Fruit fly (Drosophila melanogaster) Kc167 (cell line): Measurements from ENCODE around the gene CG32985.

Source experiments
- Myc ChIP-seq: fragments of >200 bp; optimal IDR thresholded peaks from 2 replicates; lab custom pipeline; 2017; ENCODE audit warnings: missing external identifiers
- Sin3A ChIP-seq: fragments of >200 bp; optimal IDR thresholded peaks from 2 replicates; lab custom pipeline; 2018; ENCODE audit warnings: missing external identifiers
- h ChIP-seq: fragments of >200 bp; optimal IDR thresholded peaks from 3 replicates; lab custom pipeline; 2018; ENCODE audit warnings: missing external identifiers
- insv ChIP-seq: fragments of >200 bp; optimal IDR thresholded peaks from 3 replicates; lab custom pipeline; 2018; ENCODE audit warnings: missing external identifiers
- psq ChIP-seq: fragments of >200 bp; optimal IDR thresholded peaks from 2 replicates; lab custom pipeline; 2017; ENCODE audit warnings: missing external identifiers
- ttk ChIP-seq: sonication (Bioruptor generic); optimal IDR thresholded peaks from 2 replicates; lab custom pipeline; 2017; ENCODE audit warnings: missing external identifiers

Gene CG32985

DNA sequence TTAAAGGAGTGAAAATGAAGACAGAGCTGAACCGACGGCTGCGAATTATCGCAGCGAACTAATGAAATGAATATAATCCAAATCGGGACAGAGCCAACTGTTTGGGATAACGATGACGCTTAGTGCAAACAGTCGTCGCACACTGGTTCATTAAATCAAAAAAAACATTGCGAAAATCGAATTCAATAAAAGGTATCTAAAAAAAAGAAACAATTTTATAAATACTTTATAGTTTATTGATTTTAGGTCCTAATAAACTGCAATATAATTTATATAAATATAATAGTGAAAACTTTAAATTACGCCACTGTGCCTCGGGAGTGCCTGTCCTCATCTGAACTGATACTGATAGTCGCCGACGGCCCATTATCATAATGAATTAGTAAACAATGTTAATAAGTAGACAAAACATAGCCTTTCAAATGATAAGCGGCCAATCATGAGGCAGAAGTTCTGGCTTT lies 3.3 kb upstream of the CG32985 start, which contains the start of gene CG31886:
TSS of gene CG31886 (minus strand) at position 51 of the 461 bp plus-strand sequence.
- TF ChIP-seq Myc (lab: Kevin White, UChicago) (no peak), insv (no peak), h (lab: Kevin White, UChicago) (no peak), psq (lab: Kevin White, UChicago) (no peak), Sin3A (no peak), ttk (lab: Kevin White, UChicago) (no peak)

DNA sequence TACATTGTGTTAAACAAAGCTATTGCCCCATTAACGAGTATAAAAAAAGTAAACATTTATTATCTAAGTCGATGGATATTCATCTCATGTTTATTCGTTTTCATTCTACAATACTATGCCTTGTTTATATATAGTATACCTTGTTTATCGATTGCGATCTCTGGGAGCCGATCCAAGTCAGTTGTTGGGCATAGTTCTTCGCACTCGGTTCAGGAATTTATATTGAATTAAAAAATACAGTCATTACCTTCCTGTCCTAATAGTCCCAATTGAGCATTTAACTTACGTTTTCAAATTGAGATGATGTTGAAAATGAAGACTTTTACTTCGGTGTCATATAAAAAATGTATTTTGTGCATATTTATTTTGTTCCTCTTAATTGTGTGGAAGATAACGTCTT lies 2.3 kb downstream of the CG32985 start, which contains the start of gene CG32984:
TSS of gene CG32984 (plus strand) at position 301 of the 400 bp plus-strand sequence.
- TF ChIP-seq psq (lab: Kevin White, UChicago) (no peak), ttk (lab: Kevin White, UChicago) (no peak), insv (no peak), Sin3A (no peak), h (lab: Kevin White, UChicago) (no peak), Myc (lab: Kevin White, UChicago) (no peak)

DNA sequence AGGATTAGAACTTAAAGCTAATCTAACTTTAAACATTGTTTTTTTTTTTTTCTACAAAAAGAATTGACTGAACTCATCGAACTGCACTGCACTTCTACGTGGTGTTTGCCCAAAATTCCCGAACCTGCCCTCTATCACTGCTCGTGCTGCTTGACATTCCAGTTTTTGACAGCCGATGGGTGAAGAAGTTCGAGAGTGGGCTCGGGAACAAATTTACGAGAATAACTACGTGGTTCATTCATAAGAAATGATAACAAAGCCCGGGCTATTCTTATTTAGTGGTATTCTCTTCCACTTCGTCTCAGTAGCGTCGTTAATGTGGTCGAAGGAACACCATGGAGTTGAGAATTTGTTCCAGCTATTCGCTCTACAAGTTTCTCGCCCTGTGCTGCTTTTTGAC lies 4.9 kb downstream of the CG32985 start, which contains the start of gene CG18088:
TSS of gene CG18088 (plus strand) at position 301 of the 400 bp plus-strand sequence.
- TF ChIP-seq Sin3A (no peak), h (lab: Kevin White, UChicago) (no peak), insv (no peak), ttk (lab: Kevin White, UChicago) (no peak), Myc (lab: Kevin White, UChicago) (no peak), psq (lab: Kevin White, UChicago) (no peak)

- TF ChIP-seq h (lab: Kevin White, UChicago) (no peak), ttk (lab: Kevin White, UChicago) (no peak)
Observed at dm6 chr2L:8972905-8973304, 10.6 kb downstream of the CG32985 start.

dm6 chr2L:8974506-8974905 lies 12.2 kb downstream of the CG32985 start:
- TF ChIP-seq Myc (lab: Kevin White, UChicago) (no peak), ttk (lab: Kevin White, UChicago) (no peak), Sin3A (no peak)

DNA sequence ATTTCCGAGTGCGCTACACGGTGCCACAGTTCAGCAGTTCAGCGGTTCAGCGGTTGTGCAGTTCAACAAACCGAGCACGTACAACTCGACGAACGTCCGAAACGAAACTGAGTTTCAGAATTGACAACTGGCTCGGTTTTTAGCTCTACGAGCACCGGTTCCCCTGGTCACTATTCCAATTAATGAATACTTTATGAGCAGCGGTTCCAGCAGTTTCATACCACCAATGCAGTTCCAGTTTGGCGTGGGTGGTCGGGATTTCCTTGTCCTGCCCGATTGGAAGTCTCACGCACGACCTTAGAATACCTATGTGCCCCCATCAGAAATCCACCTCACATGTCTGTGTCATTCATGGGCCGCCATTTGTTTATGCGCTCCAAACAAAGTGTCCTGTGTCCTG lies 13.0 kb downstream of the CG32985 start, which contains the start of gene CG9541:
TSS of gene CG9541 (minus strand) at position 101 of the 400 bp plus-strand sequence.
- TF ChIP-seq h (lab: Kevin White, UChicago) (no peak), ttk (lab: Kevin White, UChicago) (no peak)

DNA sequence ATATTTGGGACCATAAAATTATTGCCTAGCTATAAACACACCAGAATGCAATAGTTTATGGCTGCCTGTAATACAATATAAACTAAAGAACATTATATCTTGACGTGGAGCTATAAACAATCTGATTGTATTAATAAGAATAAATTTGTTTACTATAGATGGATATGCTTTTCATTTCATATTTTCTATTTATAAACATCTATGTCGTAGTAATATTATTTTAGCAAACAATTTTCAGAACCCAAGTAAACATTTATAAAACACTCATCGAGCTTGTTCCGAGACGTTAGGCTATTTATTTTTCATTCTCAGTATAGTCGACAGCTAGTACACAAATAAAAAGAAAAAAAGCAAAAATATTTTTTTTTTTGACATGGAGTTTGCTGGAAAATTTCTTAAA lies 18.0 kb downstream of the CG32985 start, which contains the start of gene CG18662:
TSS of gene CG18662 (plus strand) at position 301 of the 400 bp plus-strand sequence.
- TF ChIP-seq ttk (lab: Kevin White, UChicago) (no peak), psq (lab: Kevin White, UChicago) (no peak)

- TF ChIP-seq psq (lab: Kevin White, UChicago) (no peak), ttk (lab: Kevin White, UChicago) (no peak), insv (no peak), Sin3A (no peak), h (lab: Kevin White, UChicago) (no peak), Myc (lab: Kevin White, UChicago) (no peak)
Observed at dm6 chr2L:8982584-8983302, 20.4 kb downstream of the CG32985 start.

DNA sequence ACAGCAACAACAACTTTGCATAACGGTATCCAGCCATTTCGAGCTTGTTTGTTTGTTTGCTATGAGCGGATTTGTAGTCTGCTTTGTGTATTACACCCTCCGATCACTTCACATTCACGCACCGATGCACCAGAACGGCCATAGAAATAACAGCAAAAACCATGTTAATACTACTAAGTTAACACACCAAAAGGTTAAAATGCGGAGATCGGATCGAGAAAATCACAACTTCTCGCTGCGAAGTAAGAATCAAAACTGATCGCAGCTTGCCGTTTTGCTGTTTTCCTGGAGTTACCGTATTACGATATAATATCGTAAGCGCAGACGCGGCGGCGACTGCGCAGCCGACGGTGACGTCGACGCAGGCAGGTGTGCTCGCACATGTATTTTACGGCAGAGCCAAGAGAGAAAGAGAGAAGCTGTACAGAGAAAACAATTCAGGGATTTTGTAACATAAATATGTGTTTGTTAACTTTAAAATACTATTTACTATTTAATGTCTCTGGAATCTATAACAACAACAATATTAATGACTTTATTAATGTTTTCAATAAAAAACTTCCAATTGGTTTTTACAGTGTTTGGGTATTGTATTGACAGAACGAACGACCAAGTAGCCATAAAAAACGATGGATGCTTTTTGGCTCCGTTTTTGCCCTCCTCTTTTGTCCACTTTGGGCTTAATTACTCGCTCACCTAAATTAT lies 22.4 kb downstream of the CG32985 start, which contains the start of gene CG13101:
TSS of gene CG13101 (minus strand) at position 259 of the 705 bp plus-strand sequence.
- TF ChIP-seq Myc (lab: Kevin White, UChicago) (no peak), insv (no peak), ttk (lab: Kevin White, UChicago) (no peak), psq (lab: Kevin White, UChicago) (no peak), Sin3A (no peak), h (lab: Kevin White, UChicago) (no peak)

dm6 chr2L:8987251-8987937 lies 25.1 kb downstream of the CG32985 start:
- TF ChIP-seq Myc (lab: Kevin White, UChicago) (no peak), psq (lab: Kevin White, UChicago) (no peak), Sin3A (no peak), ttk (lab: Kevin White, UChicago) (no peak), insv (no peak), h (lab: Kevin White, UChicago) (no peak)

DNA sequence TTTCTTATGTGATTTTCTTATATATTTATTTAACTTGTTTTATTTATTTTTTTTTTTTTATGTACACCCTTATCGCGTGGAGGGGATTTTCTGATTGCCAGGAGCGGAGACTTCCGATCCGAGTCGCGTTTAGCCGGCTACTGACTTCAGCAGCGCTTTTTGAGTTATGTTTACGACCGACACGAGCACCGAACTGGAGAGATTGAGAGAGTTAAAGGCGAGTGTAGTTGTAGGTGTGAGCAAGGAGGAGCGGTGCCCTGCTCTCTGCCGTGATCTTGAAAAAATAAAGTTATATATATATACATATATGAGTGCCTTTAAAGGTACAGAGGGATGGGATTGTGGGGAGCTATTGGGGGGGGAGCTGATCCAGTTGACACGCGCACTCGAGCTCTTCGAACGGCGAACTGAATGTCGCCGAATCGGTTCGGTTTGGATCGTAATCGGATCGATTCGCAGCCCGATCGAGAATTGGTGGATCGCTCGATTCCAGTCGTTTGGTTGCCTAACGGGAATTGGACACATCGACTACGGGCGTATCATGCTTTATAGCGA lies 26.8 kb downstream of the CG32985 start, which contains the start of gene rost:
TSS of gene rost (minus strand) at position 503 of the 555 bp plus-strand sequence.
- TF ChIP-seq h (lab: Kevin White, UChicago) (no peak), Sin3A (no peak), ttk (lab: Kevin White, UChicago) (no peak), insv (no peak), psq (lab: Kevin White, UChicago) (no peak), Myc (lab: Kevin White, UChicago) (no peak)
